Worm (Caenorhabditis elegans): ENCODE results near the gene pho-8.

DNA sequence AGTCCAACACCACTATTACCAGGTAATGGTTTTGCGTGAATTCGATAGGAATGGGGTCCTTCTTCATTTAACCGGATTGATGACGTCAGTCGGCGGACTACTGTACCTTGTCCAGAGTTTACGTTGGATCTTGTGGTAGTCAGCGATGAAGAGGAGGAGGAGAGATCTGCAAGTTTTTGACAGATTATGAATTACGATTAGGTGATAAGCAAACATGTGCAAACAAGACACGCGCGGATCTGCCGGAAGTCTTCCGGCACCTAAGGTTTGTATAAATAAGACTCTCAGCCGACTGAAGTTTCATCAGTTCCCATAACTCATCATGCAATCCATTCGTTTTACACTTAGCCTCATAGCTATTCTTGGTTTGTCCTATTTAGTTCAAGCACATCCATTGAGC is 5.8 kb downstream of the pho-8 start, which contains the start of gene idpb-5:
- TF ChIP-seq sox-4 (tag; optimal IDR thresholded peaks at IDR 0.05), result no peak
- no peak for TF ChIP-seq nhr-11 (tag; optimal IDR thresholded peaks at IDR 0.05)
- no peak for TF ChIP-seq rnt-1 (tag; optimal IDR thresholded peaks at IDR 0.05)
- TF ChIP-seq unc-86 (tag; optimal IDR thresholded peaks at IDR 0.05), result no peak
- no peak for TF ChIP-seq unc-42 (tag; optimal IDR thresholded peaks at IDR 0.05)
- no peak for TF ChIP-seq madf-2 (tag; optimal IDR thresholded peaks at IDR 0.05)
- TF ChIP-seq hlh-8 (tag; optimal IDR thresholded peaks at IDR 0.05), result no peak
- no peak for TF ChIP-seq npax-4 (tag; optimal IDR thresholded peaks at IDR 0.05)
- TF ChIP-seq nfya-1 (tag; optimal IDR thresholded peaks at IDR 0.05), result no peak
- no peak for TF ChIP-seq ama-1 (optimal IDR thresholded peaks at IDR 0.05)
- TF ChIP-seq unc-3 (GFP tag; conservative IDR thresholded peaks at IDR 0.05), result no peak
- no peak for TF ChIP-seq unc-3 (tag; optimal IDR thresholded peaks at IDR 0.05)
- no peak for TF ChIP-seq elt-2 (tag; optimal IDR thresholded peaks at IDR 0.05)
- no peak for TF ChIP-seq lin-11 (tag; optimal IDR thresholded peaks at IDR 0.05)
- no peak for TF ChIP-seq fkh-10 (GFP tag; optimal IDR thresholded peaks at IDR 0.05)
